Worm (Caenorhabditis elegans) whole organism, L1 larva: ENCODE results near the gene odr-7.
A peak's percentile ranks its signal among the peaks of the same experiment; 100 is the strongest.

Experiments
- C16A3.4 ChIP-seq: fragments of 150-350 bp; optimal IDR thresholded peaks from 2 replicates; lab custom pipeline; 2014; ENCODE audit warnings: missing biosample characterization, missing genetic modification characterization
- C34B4.2 ChIP-seq: sonication (generic microtip); optimal IDR thresholded peaks from 2 replicates; lab custom pipeline; 2017; ENCODE audit warnings: mild to moderate bottlenecking, missing genetic modification characterization, missing compliant biosample characterization
- F16B12.6 ChIP-seq: fragments of 150-350 bp; optimal IDR thresholded peaks from 2 replicates; lab custom pipeline; 2014; ENCODE audit warnings: missing biosample characterization, missing genetic modification characterization
- Y116A8C.19 ChIP-seq: sonication (generic microtip); optimal IDR thresholded peaks from 2 replicates; lab custom pipeline; 2016; ENCODE audit warnings: missing compliant biosample characterization, missing genetic modification characterization, borderline replicate concordance
- alr-1 ChIP-seq: fragments of 200-800 bp; sonication (Bioruptor generic); optimal IDR thresholded peaks from 2 replicates; lab custom pipeline; 2018; ENCODE audit warnings: borderline replicate concordance, mild to moderate bottlenecking, missing genetic modification characterization, missing compliant biosample characterization
- aly-2 ChIP-seq: fragments of 150-350 bp; optimal IDR thresholded peaks from 2 replicates; lab custom pipeline; 2014; ENCODE audit warnings: missing biosample characterization, missing genetic modification characterization
- ama-1 ChIP-seq: fragments of 150-350 bp; optimal IDR thresholded peaks from 2 replicates; lab custom pipeline; 2014
- blmp-1 ChIP-seq: fragments of 150-350 bp; optimal IDR thresholded peaks from 2 replicates; lab custom pipeline; 2014; ENCODE audit warnings: missing biosample characterization, missing genetic modification characterization
- ceh-88 ChIP-seq: fragments of 200-800 bp; sonication (Bioruptor generic); IDR thresholded peaks from 2 replicates; pipeline ENCODE4 v1.3.6; 2022; ENCODE audit warnings: missing genetic modification characterization, missing compliant biosample characterization
- ceh-90 ChIP-seq: sonication (generic microtip); optimal IDR thresholded peaks from 2 replicates; lab custom pipeline; 2016; ENCODE audit warnings: missing genetic modification characterization, missing compliant biosample characterization
- dsc-1 ChIP-seq: sonication (generic microtip); optimal IDR thresholded peaks from 2 replicates; lab custom pipeline; 2016; ENCODE audit warnings: mild to moderate bottlenecking, missing genetic modification characterization, missing compliant biosample characterization
- efl-1 ChIP-seq, 4 experiments: fragments of 150-350 bp; optimal IDR thresholded peaks in 3 of 4; peaks in 1 of 4; 1 replicate in 1 of 4; 2 replicates in 3 of 4; lab custom pipeline; 2014; ENCODE audit warnings: missing biosample characterization in 2 of 4, missing genetic modification characterization in 2 of 4, missing genetic modification reagents in 2 of 4
- efl-3 ChIP-seq: fragments of 200-800 bp; sonication (Bioruptor generic); optimal IDR thresholded peaks from 2 replicates; lab custom pipeline; 2018; ENCODE audit warnings: mild to moderate bottlenecking, missing genetic modification characterization, missing compliant biosample characterization
- egl-13 ChIP-seq: sonication (generic microtip); optimal IDR thresholded peaks from 2 replicates; lab custom pipeline; 2016; ENCODE audit warnings: missing genotype, missing genetic modification reagents, missing genetic modification characterization, missing compliant biosample characterization
- elt-2 ChIP-seq: sonication (generic microtip); optimal IDR thresholded peaks from 2 replicates; lab custom pipeline; 2016; ENCODE audit warnings: missing genetic modification characterization, mild to moderate bottlenecking, inconsistent platforms, missing compliant biosample characterization, missing genetic modification reagents
- elt-3 ChIP-seq, 6 experiments: fragments of 150-350 bp in 1 of 6; sonication (generic microtip); optimal IDR thresholded peaks; 2 replicates each; lab custom pipeline; 2017 to 2018; ENCODE audit warnings: missing biosample characterization in 6 of 6, missing genetic modification characterization in 6 of 6, inconsistent platforms in 1 of 6
- fkh-10 ChIP-seq: sonication (generic microtip); optimal IDR thresholded peaks from 2 replicates; lab custom pipeline; 2017; ENCODE audit warnings: missing biosample characterization, missing genetic modification reagents, missing genetic modification characterization
- fos-1 ChIP-seq: fragments of 150-350 bp; optimal IDR thresholded peaks from 2 replicates; lab custom pipeline; 2014; ENCODE audit warnings: missing biosample characterization, missing genetic modification characterization
- grh-1 ChIP-seq: fragments of 200-800 bp; sonication (Bioruptor generic); IDR thresholded peaks from 2 replicates; pipeline ENCODE4 v1.3.6; 2022; ENCODE audit warnings: missing genetic modification reagents, missing genetic modification characterization, missing compliant biosample characterization
- hlh-4 ChIP-seq: sonication (generic microtip); optimal IDR thresholded peaks from 2 replicates; lab custom pipeline; 2016; ENCODE audit warnings: mild to moderate bottlenecking, missing genetic modification characterization, missing compliant biosample characterization
- irx-1 ChIP-seq: sonication (generic microtip); optimal IDR thresholded peaks from 2 replicates; lab custom pipeline; 2016; ENCODE audit warnings: missing genetic modification characterization, missing compliant biosample characterization
- isw-1 ChIP-seq: fragments of 200-800 bp; sonication (Bioruptor generic); IDR thresholded peaks from 2 replicates; pipeline ENCODE4 v1.3.6; 2022; ENCODE audit warnings: missing genetic modification characterization, missing compliant biosample characterization
- lin-39 ChIP-seq: fragments of 150-350 bp; optimal IDR thresholded peaks from 2 replicates; lab custom pipeline; 2014; ENCODE audit warnings: missing biosample characterization, missing genetic modification reagents, missing genetic modification characterization
- nhr-11 ChIP-seq: fragments of 150-350 bp; optimal IDR thresholded peaks from 2 replicates; lab custom pipeline; 2014; ENCODE audit warnings: missing biosample characterization, missing genetic modification characterization
- nhr-12 ChIP-seq: sonication (generic microtip); optimal IDR thresholded peaks from 2 replicates; lab custom pipeline; 2017; ENCODE audit warnings: missing biosample characterization, missing genetic modification characterization
- nhr-20 ChIP-seq: sonication (generic microtip); optimal IDR thresholded peaks from 2 replicates; lab custom pipeline; 2016; ENCODE audit warnings: mild to moderate bottlenecking, missing genetic modification characterization, missing compliant biosample characterization
- nhr-237 ChIP-seq: fragments of 150-350 bp; optimal IDR thresholded peaks from 2 replicates; lab custom pipeline; 2014; ENCODE audit warnings: missing biosample characterization, missing genetic modification characterization
- nhr-84 ChIP-seq: sonication (generic microtip); optimal IDR thresholded peaks from 2 replicates; lab custom pipeline; 2017; ENCODE audit warnings: missing biosample characterization, missing genetic modification characterization
- nhr-90 ChIP-seq: sonication (generic microtip); optimal IDR thresholded peaks from 2 replicates; lab custom pipeline; 2016; ENCODE audit warnings: mild to moderate bottlenecking, missing genetic modification characterization, missing compliant biosample characterization; ENCODE audit not compliant: poor library complexity
- pag-3 ChIP-seq: sonication (generic microtip); optimal IDR thresholded peaks from 2 replicates; lab custom pipeline; 2017; ENCODE audit warnings: missing genetic modification characterization, mild to moderate bottlenecking, missing compliant biosample characterization, antibody characterized with exemption, borderline replicate concordance; ENCODE audit not compliant: insufficient read depth
- pqm-1 ChIP-seq: sonication (generic microtip); optimal IDR thresholded peaks from 3 replicates; lab custom pipeline; 2017; ENCODE audit warnings: missing biosample characterization, missing genetic modification characterization
- snpc-4 ChIP-seq: fragments of 150-350 bp; optimal IDR thresholded peaks from 2 replicates; lab custom pipeline; 2014; ENCODE audit warnings: missing biosample characterization, missing genetic modification characterization
- snu-23 ChIP-seq: sonication (generic microtip); optimal IDR thresholded peaks from 2 replicates; lab custom pipeline; 2016; ENCODE audit warnings: missing genetic modification characterization, missing compliant biosample characterization
- swsn-7 ChIP-seq: sonication (generic microtip); optimal IDR thresholded peaks from 2 replicates; lab custom pipeline; 2016; ENCODE audit warnings: missing genetic modification characterization, missing compliant biosample characterization
- tbx-2 ChIP-seq: sonication (generic microtip); optimal IDR thresholded peaks from 2 replicates; lab custom pipeline; 2016; ENCODE audit warnings: missing genetic modification characterization, missing compliant biosample characterization
- unc-30 ChIP-seq: sonication (generic microtip); optimal IDR thresholded peaks from 2 replicates; lab custom pipeline; 2017; ENCODE audit warnings: missing biosample characterization, missing genetic modification characterization
- unc-62 ChIP-seq: fragments of 150-350 bp; optimal IDR thresholded peaks from 2 replicates; lab custom pipeline; 2014; ENCODE audit warnings: missing biosample characterization, missing genetic modification reagents, missing genetic modification characterization
- vab-15 ChIP-seq: sonication (generic microtip); optimal IDR thresholded peaks from 2 replicates; lab custom pipeline; 2017; ENCODE audit warnings: missing genotype, mild to moderate bottlenecking, missing genetic modification characterization, missing compliant biosample characterization
- xbp-1 ChIP-seq: sonication (generic microtip); optimal IDR thresholded peaks from 2 replicates; lab custom pipeline; 2016; ENCODE audit warnings: missing genetic modification characterization, missing compliant biosample characterization
- zip-4 ChIP-seq: fragments of 200-800 bp; sonication (Bioruptor generic); optimal IDR thresholded peaks from 2 replicates; lab custom pipeline; 2018; ENCODE audit warnings: mild to moderate bottlenecking, missing genetic modification characterization, moderate library complexity, missing compliant biosample characterization
- ztf-4 ChIP-seq: fragments of 150-350 bp; optimal IDR thresholded peaks from 2 replicates; lab custom pipeline; 2014; ENCODE audit warnings: missing biosample characterization, missing genetic modification characterization

The odr-7 gene

DNA sequence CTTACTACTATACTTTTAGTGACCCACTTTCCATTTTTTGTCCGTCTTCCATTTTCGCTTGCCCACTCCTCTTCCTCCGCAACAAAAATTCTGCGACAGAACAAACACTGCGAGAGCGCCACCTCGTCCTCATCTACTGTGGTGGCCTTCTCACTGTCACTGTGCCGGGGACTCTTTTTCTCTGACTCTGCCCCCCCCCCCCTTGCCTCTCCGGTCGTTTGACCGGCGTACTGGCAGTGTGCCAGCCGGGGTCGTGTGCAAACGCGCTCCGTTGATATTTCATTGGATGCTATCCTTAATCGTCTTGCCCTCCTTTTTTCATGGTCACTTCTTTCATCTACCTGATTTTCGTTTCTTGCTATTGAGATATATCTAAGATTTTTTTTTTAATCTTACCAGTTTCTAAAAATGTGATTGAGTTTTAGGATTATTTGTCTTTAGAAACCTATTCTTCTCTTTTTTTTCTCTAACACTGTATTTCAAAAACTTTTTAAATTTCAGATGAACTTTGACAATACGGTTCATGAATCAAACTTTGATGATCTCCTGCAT is 19.1 kb upstream of the odr-7 start, which contains the start of gene atf-6 (continued):
- no peak for TF ChIP-seq nhr-11 (tag; lab: Kevin White, UChicago)
- TF ChIP-seq nhr-12 (tag; lab: Kevin White, UChicago), result no peak
- no peak for TF ChIP-seq ceh-90
- peak; percentile 54 for TF ChIP-seq vab-15 (tag; lab: Kevin White, UChicago)
- no peak for TF ChIP-seq zip-4 (GFP tag; lab: Kevin White, UChicago)
- TF ChIP-seq irx-1 (tag; lab: Kevin White, UChicago), result peak; percentile 54
- peak; percentile 78 for TF ChIP-seq egl-13 (tag; lab: Kevin White, UChicago)
- no peak for TF ChIP-seq alr-1 (tag; lab: Kevin White, UChicago)
- TF ChIP-seq efl-3 (GFP tag; lab: Kevin White, UChicago), result no peak
- TF ChIP-seq ztf-4, result no peak
- no peak; the same call in 1 of the 2 replicates for TF ChIP-seq ceh-88 (GFP tag; lab: Robert Waterston, UW)
- TF ChIP-seq nhr-237 (tag; lab: Kevin White, UChicago), result peak; percentile 40
- no peak for TF ChIP-seq pqm-1 (tag; lab: Kevin White, UChicago)
- TF ChIP-seq elt-2 (tag; lab: Kevin White, UChicago), result peak; percentile 67
- peak; percentile 87 for TF ChIP-seq C16A3.4 (tag; lab: Kevin White, UChicago)
- peak; percentile 81 for TF ChIP-seq tbx-2 (tag; lab: Kevin White, UChicago)
- TF ChIP-seq nhr-20 (tag; lab: Kevin White, UChicago), result peak; percentile 93
- TF ChIP-seq F16B12.6 (tag; lab: Kevin White, UChicago), result peak; percentile 34
- TF ChIP-seq aly-2 (tag; lab: Kevin White, UChicago), result no peak
- no peak for TF ChIP-seq unc-62 (GFP tag; lab: Kevin White, UChicago)
- TF ChIP-seq unc-30, result no peak
- no peak for TF ChIP-seq pag-3
- peak; percentile 84 for TF ChIP-seq blmp-1 (tag; lab: Kevin White, UChicago)
- TF ChIP-seq fkh-10 (GFP tag; lab: Kevin White, UChicago), result peak; percentile 73
- peak; percentile 90 for TF ChIP-seq snu-23
- TF ChIP-seq efl-1 (optimal IDR thresholded peaks at IDR 0.05; lab: Kevin White, UChicago), result peak; percentile 55 to 57
- TF ChIP-seq efl-1 (GFP tag; optimal IDR thresholded peaks at IDR 0.05 in 1 of 2; lab: Kevin White, UChicago), result peak; percentile 33 to 94
- peak; percentile 92 for TF ChIP-seq swsn-7 (tag; lab: Kevin White, UChicago)
- peak; percentile 44 for TF ChIP-seq lin-39 (tag; lab: Kevin White, UChicago)
- peak in 3 of 6 experiments; percentile 38 to 65 (median 49) for TF ChIP-seq elt-3 (tag; optimal IDR thresholded peaks at IDR 0.05; lab: Kevin White, UChicago)
- TF ChIP-seq fos-1 (tag; lab: Kevin White, UChicago), result no peak
- TF ChIP-seq xbp-1, result peak; percentile 82
- no peak for TF ChIP-seq hlh-4 (tag; lab: Kevin White, UChicago)

DNA sequence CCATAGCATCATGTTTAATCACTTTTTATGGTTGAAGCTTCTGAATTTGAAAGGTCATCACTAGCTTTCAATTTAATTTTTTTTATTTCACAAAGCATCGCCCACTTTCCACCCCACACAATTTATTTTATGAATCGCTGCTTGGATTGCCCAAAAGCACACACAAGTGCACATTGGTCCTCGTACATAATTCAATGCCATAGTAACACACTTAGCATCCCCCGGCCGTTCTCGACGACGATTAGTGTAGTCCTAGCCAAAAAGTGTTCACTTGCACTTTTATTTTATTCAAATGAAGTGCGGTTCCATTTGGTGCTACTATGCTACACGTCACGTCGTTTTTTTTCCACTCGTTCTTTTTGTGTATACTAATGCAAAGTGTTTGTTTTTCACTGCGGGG is 17.6 kb upstream of the odr-7 start:
- TF ChIP-seq isw-1 (GFP tag; lab: Robert Waterston, UW) (no peak), C34B4.2 (tag; lab: Kevin White, UChicago) (no peak), snpc-4 (tag; lab: Kevin White, UChicago) (no peak), unc-30 (no peak), C16A3.4 (tag; lab: Kevin White, UChicago) (no peak), grh-1 (no peak), elt-2 (tag; lab: Kevin White, UChicago) (no peak), blmp-1 (tag; lab: Kevin White, UChicago) (no peak), irx-1 (tag; lab: Kevin White, UChicago) (no peak), Y116A8C.19 (tag; lab: Kevin White, UChicago) (no peak), ama-1 (no peak), dsc-1 (tag; lab: Kevin White, UChicago) (no peak), nhr-84 (tag; lab: Kevin White, UChicago) (no peak), F16B12.6 (tag; lab: Kevin White, UChicago) (no peak), fkh-10 (GFP tag; lab: Kevin White, UChicago) (no peak), nhr-90 (tag; lab: Kevin White, UChicago) (no peak), fos-1 (tag; lab: Kevin White, UChicago) (no peak)
